Fruit fly (Drosophila melanogaster) whole organism, embryonic: ENCODE results near the gene nudC.
A peak's percentile ranks its signal among the peaks of the same experiment; 100 is the strongest.

Source experiments
- BEAF-32 ChIP-seq: fragments of 200-800 bp; sonication (Bioruptor generic); optimal IDR thresholded peaks from 3 replicates; lab custom pipeline; 2017; ENCODE audit warnings: missing biosample characterization, missing genetic modification characterization, mild to moderate bottlenecking, moderate library complexity, missing genetic modification reagents
- Blimp-1 ChIP-seq: fragments of 200-800 bp; sonication (Bioruptor generic); optimal IDR thresholded peaks from 3 replicates; lab custom pipeline; 2018; ENCODE audit warnings: missing biosample characterization, missing genetic modification characterization, mild to moderate bottlenecking, moderate library complexity, missing genetic modification reagents
- C15 ChIP-seq: fragments of 200-800 bp; sonication (Bioruptor generic); IDR thresholded peaks from 3 replicates; pipeline ENCODE4 v1.3.6; 2022; ENCODE audit warnings: missing biosample characterization, missing genetic modification characterization
- CG10431 ChIP-seq: fragments of 200-800 bp; sonication (Bioruptor generic); optimal IDR thresholded peaks from 3 replicates; lab custom pipeline; 2018; ENCODE audit warnings: missing biosample characterization, mild to moderate bottlenecking, missing genetic modification characterization
- CG12769 ChIP-seq: fragments of 200-800 bp; sonication (Bioruptor generic); optimal IDR thresholded peaks from 2 replicates; lab custom pipeline; 2019; ENCODE audit warnings: missing biosample characterization, mild to moderate bottlenecking, missing genetic modification characterization, moderate library complexity
- CG1602 ChIP-seq: fragments of 200-800 bp; sonication (Bioruptor generic); optimal IDR thresholded peaks from 3 replicates; lab custom pipeline; 2016; ENCODE audit warnings: missing biosample characterization, missing genetic modification characterization
- CG16779 ChIP-seq: fragments of 200-800 bp; sonication (Bioruptor generic); IDR thresholded peaks from 2 replicates; pipeline ENCODE4 v1.3.6; 2022; ENCODE audit warnings: missing biosample characterization, missing genetic modification characterization
- CG1832 ChIP-seq: fragments of 200-800 bp; sonication (Bioruptor generic); optimal IDR thresholded peaks from 2 replicates; lab custom pipeline; 2017; ENCODE audit warnings: missing biosample characterization, mild to moderate bottlenecking, missing genetic modification characterization, inconsistent platforms
- CG34224 ChIP-seq: fragments of 200-800 bp; sonication (Bioruptor generic); IDR thresholded peaks from 3 replicates; pipeline ENCODE4 v1.3.6; 2022; ENCODE audit warnings: missing biosample characterization, missing genetic modification characterization; ENCODE audit not compliant: partially characterized antibody
- CG4360 ChIP-seq: fragments of 200-800 bp; sonication (Bioruptor generic); IDR thresholded peaks from 2 replicates; pipeline ENCODE4 v1.3.6; 2022; ENCODE audit warnings: missing biosample characterization, missing genetic modification characterization
- CG5953 ChIP-seq: fragments of 200-800 bp; sonication (Bioruptor generic); IDR thresholded peaks from 2 replicates; pipeline ENCODE4 v1.3.6; 2022; ENCODE audit warnings: missing biosample characterization, missing genetic modification characterization
- CG6765 ChIP-seq: fragments of 200-800 bp; sonication (Bioruptor generic); optimal IDR thresholded peaks from 3 replicates; lab custom pipeline; 2017; ENCODE audit warnings: missing biosample characterization, mild to moderate bottlenecking, missing genetic modification characterization
- CG7271 ChIP-seq: fragments of 200-800 bp; sonication (Bioruptor generic); optimal IDR thresholded peaks from 2 replicates; lab custom pipeline; 2018; ENCODE audit warnings: missing biosample characterization, mild to moderate bottlenecking, missing genetic modification characterization, moderate library complexity
- CG7928 ChIP-seq: fragments of 200-800 bp; sonication (Bioruptor generic); optimal IDR thresholded peaks from 2 replicates; lab custom pipeline; 2017; ENCODE audit warnings: missing biosample characterization, mild to moderate bottlenecking, missing genetic modification characterization
- CG8089 ChIP-seq: fragments of 200-800 bp; sonication (Bioruptor generic); optimal IDR thresholded peaks from 3 replicates; lab custom pipeline; 2016; ENCODE audit warnings: missing biosample characterization, missing genetic modification characterization
- CG8290 ChIP-seq, 3 experiments: fragments of 200-800 bp; sonication (Bioruptor generic); optimal IDR thresholded peaks; 2 replicates each; lab custom pipeline; 2016 to 2019; ENCODE audit warnings: missing biosample characterization in 3 of 3, missing genetic modification characterization in 3 of 3, mild to moderate bottlenecking in 2 of 3, moderate library complexity in 1 of 3
- CG9727 ChIP-seq: fragments of 200-800 bp; sonication (Bioruptor generic); optimal IDR thresholded peaks from 3 replicates; lab custom pipeline; 2017; ENCODE audit warnings: missing biosample characterization, mild to moderate bottlenecking, missing genetic modification characterization
- CG9932 ChIP-seq: fragments of 200-800 bp; sonication (Bioruptor generic); IDR thresholded peaks from 2 replicates; pipeline ENCODE4 v1.3.6; 2022; ENCODE audit warnings: missing biosample characterization, missing genetic modification characterization
- Dad ChIP-seq: fragments of 200-800 bp; sonication (Bioruptor generic); optimal IDR thresholded peaks from 3 replicates; lab custom pipeline; 2016; ENCODE audit warnings: missing biosample characterization, missing genetic modification characterization
- Dip2 ChIP-seq: fragments of 200-800 bp; sonication (Bioruptor generic); IDR thresholded peaks from 2 replicates; pipeline ENCODE4 v1.3.6; 2022; ENCODE audit warnings: missing biosample characterization, missing genetic modification characterization
- Eip74EF ChIP-seq, 2 experiments: fragments of 200-800 bp in 1 of 2; fragments of >200 bp in 1 of 2; sonication (Bioruptor generic) in 1 of 2; optimal IDR thresholded peaks; 2 replicates each; lab custom pipeline; 2017 to 2019; ENCODE audit warnings: missing biosample characterization in 2 of 2, missing genetic modification characterization in 2 of 2, mild to moderate bottlenecking in 1 of 2, moderate library complexity in 1 of 2
- Ets65A ChIP-seq: fragments of 200-800 bp; sonication (Bioruptor generic); peaks from one replicate; lab custom pipeline; 2016; ENCODE audit warnings: missing biosample characterization, missing genetic modification characterization
- H15 ChIP-seq: fragments of 200-800 bp; sonication (Bioruptor generic); IDR thresholded peaks from 3 replicates; pipeline ENCODE4 v1.3.6; 2022; ENCODE audit warnings: missing biosample characterization, missing genetic modification characterization
- Hr78 ChIP-seq, 2 experiments: fragments of 200-800 bp in 1 of 2; fragments of >200 bp in 1 of 2; sonication (Bioruptor generic) in 1 of 2; optimal IDR thresholded peaks; 2 replicates each; lab custom pipeline; 2017 to 2019; ENCODE audit warnings: missing biosample characterization in 2 of 2, missing genetic modification characterization in 2 of 2, mild to moderate bottlenecking in 1 of 2, moderate library complexity in 1 of 2
- Trl ChIP-seq, 3 experiments: fragments of >200 bp in 2 of 3; fragments of 200-800 bp in 1 of 3; sonication (Bioruptor generic) in 1 of 3; optimal IDR thresholded peaks; 2 replicates in 1 of 3; 3 replicates in 2 of 3; lab custom pipeline; 2016 to 2017; ENCODE audit warnings: missing biosample characterization in 1 of 3, missing genetic modification characterization in 1 of 3
- amos ChIP-seq: fragments of 200-800 bp; sonication (Bioruptor generic); IDR thresholded peaks from 2 replicates; pipeline ENCODE4 v1.3.6; 2022; ENCODE audit warnings: missing biosample characterization, missing genetic modification characterization; ENCODE audit not compliant: partially characterized antibody
- bab2 ChIP-seq: fragments of 200-800 bp; sonication (Bioruptor generic); optimal IDR thresholded peaks from 2 replicates; lab custom pipeline; 2016; ENCODE audit warnings: missing biosample characterization, missing genetic modification characterization
- bsh ChIP-seq, 2 experiments: fragments of 200-800 bp; sonication (Bioruptor generic); optimal IDR thresholded peaks; 2 replicates each; lab custom pipeline; 2017 to 2018; ENCODE audit warnings: mild to moderate bottlenecking in 2 of 2, missing biosample characterization in 2 of 2, missing genetic modification characterization in 2 of 2, moderate library complexity in 1 of 2
- btn ChIP-seq: fragments of 200-800 bp; sonication (Bioruptor generic); optimal IDR thresholded peaks from 2 replicates; lab custom pipeline; 2016; ENCODE audit warnings: missing biosample characterization, missing genetic modification characterization
- caup ChIP-seq: fragments of 200-800 bp; sonication (Bioruptor generic); optimal IDR thresholded peaks from 3 replicates; lab custom pipeline; 2017; ENCODE audit warnings: missing biosample characterization, mild to moderate bottlenecking, missing genetic modification characterization, moderate library complexity; ENCODE audit not compliant: severe bottlenecking
- chm ChIP-seq: fragments of 200-800 bp; sonication (Bioruptor generic); IDR thresholded peaks from 2 replicates; pipeline ENCODE4 v1.3.6; 2022; ENCODE audit warnings: missing biosample characterization, missing genetic modification characterization
- crc ChIP-seq: fragments of 200-800 bp; sonication (Bioruptor generic); optimal IDR thresholded peaks from 2 replicates; lab custom pipeline; 2016; ENCODE audit warnings: missing biosample characterization, missing genetic modification characterization
- en ChIP-seq: fragments of 200-800 bp; sonication (Bioruptor generic); optimal IDR thresholded peaks from 2 replicates; lab custom pipeline; 2016; ENCODE audit warnings: missing biosample characterization, missing genetic modification characterization
- eve ChIP-seq, 2 experiments: fragments of >200 bp; optimal IDR thresholded peaks; 2 replicates each; lab custom pipeline; 2017; ENCODE audit warnings: missing biosample characterization in 2 of 2, missing genetic modification characterization in 2 of 2
- eyg ChIP-seq: fragments of 200-800 bp; sonication (Bioruptor generic); optimal IDR thresholded peaks from 3 replicates; lab custom pipeline; 2016; ENCODE audit warnings: missing biosample characterization, missing genetic modification characterization
- ftz-f1 ChIP-seq: fragments of 200-800 bp; sonication (Bioruptor generic); optimal IDR thresholded peaks from 2 replicates; lab custom pipeline; 2016; ENCODE audit warnings: missing biosample characterization, missing genetic modification characterization
- fu2 ChIP-seq: fragments of 200-800 bp; sonication (Bioruptor generic); optimal IDR thresholded peaks from 2 replicates; lab custom pipeline; 2016; ENCODE audit warnings: missing biosample characterization, missing genetic modification characterization
- gsb-n ChIP-seq: fragments of 200-800 bp; sonication (Bioruptor generic); optimal IDR thresholded peaks from 3 replicates; lab custom pipeline; 2018; ENCODE audit warnings: missing biosample characterization, mild to moderate bottlenecking, missing genetic modification characterization
- hth ChIP-seq: fragments of >200 bp; optimal IDR thresholded peaks from 2 replicates; lab custom pipeline; 2017; ENCODE audit warnings: inconsistent platforms
- jing ChIP-seq: fragments of 200-800 bp; sonication (Bioruptor generic); optimal IDR thresholded peaks from 2 replicates; lab custom pipeline; 2018; ENCODE audit warnings: missing biosample characterization, mild to moderate bottlenecking, missing genetic modification characterization
- kah ChIP-seq: fragments of 200-800 bp; sonication (Bioruptor generic); optimal IDR thresholded peaks from 2 replicates; lab custom pipeline; 2018; ENCODE audit warnings: missing biosample characterization, mild to moderate bottlenecking, missing genetic modification characterization
- ken ChIP-seq: fragments of 200-800 bp; sonication (Bioruptor generic); IDR thresholded peaks from 3 replicates; pipeline ENCODE4 v1.3.6; 2022; ENCODE audit warnings: missing biosample characterization, missing genetic modification characterization
- kni ChIP-seq: fragments of 200-800 bp; sonication (Bioruptor generic); optimal IDR thresholded peaks from 3 replicates; lab custom pipeline; 2017; ENCODE audit warnings: mild to moderate bottlenecking, missing biosample characterization, missing genetic modification reagents, missing genetic modification characterization
- mld ChIP-seq: fragments of 200-800 bp; sonication (Bioruptor generic); IDR thresholded peaks from 3 replicates; pipeline ENCODE4 v1.3.6; 2022; ENCODE audit warnings: missing biosample characterization, missing genetic modification characterization; ENCODE audit not compliant: partially characterized antibody
- nerfin-2 ChIP-seq: fragments of 200-800 bp; sonication (Bioruptor generic); IDR thresholded peaks from 2 replicates; pipeline ENCODE4 v1.3.6; 2022; ENCODE audit warnings: missing biosample characterization, missing genetic modification characterization; ENCODE audit not compliant: partially characterized antibody
- oc ChIP-seq: fragments of 200-800 bp; sonication (Bioruptor generic); optimal IDR thresholded peaks from 2 replicates; lab custom pipeline; 2018; ENCODE audit warnings: missing biosample characterization, mild to moderate bottlenecking, missing genetic modification characterization, moderate library complexity
- sqz ChIP-seq: fragments of 200-800 bp; sonication (Bioruptor generic); optimal IDR thresholded peaks from 3 replicates; lab custom pipeline; 2018; ENCODE audit warnings: missing biosample characterization, mild to moderate bottlenecking, missing genetic modification characterization
- vvl ChIP-seq: fragments of 200-800 bp; sonication (Bioruptor generic); IDR thresholded peaks from 2 replicates; pipeline ENCODE4 v1.3.6; 2022; ENCODE audit warnings: missing biosample characterization, missing genetic modification characterization

The nudC gene

DNA sequence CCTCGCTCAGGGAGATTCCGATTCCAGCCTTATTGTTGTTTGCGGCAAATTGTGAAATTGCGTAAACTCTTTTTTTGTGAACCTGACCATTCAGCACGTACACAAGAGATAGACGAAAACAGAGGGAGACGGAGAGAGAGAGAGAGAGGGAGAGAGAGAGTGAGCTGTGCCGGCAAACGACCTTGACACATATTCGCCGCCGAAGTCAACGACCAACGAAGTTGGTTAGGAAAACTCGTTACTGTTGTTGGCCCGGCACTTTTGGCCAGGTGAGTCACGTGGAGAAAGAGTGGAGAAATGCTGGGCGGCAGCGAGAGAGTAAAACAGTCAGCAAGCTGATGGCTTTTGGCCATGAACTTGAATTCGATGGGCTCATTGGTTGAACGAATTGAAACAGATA, 25.2 kb downstream of the nudC start:
- TF ChIP-seq CG1832 (GFP tag; lab: Kevin White, UChicago) (peak; percentile 29), CG9932 (no peak), CG12769 (tag; lab: Kevin White, UChicago) (peak; percentile 35), Ets65A (peak; percentile 87), Blimp-1 (GFP tag; lab: Kevin White, UChicago) (peak; percentile 59), oc (tag; lab: Kevin White, UChicago) (peak; percentile 37), ken (0 out of 3 replicates have a peak, but pooled peaks have one; percentile 15), CG8089 (GFP tag; lab: Kevin White, UChicago) (no peak), Dad (GFP tag; lab: Kevin White, UChicago) (no peak), bab2 (GFP tag; lab: Kevin White, UChicago) (no peak), sqz (GFP tag; lab: Kevin White, UChicago) (peak; percentile 18), ftz-f1 (GFP tag; lab: Kevin White, UChicago) (peak; percentile 44), Trl (optimal IDR thresholded peaks at IDR 0.05; lab: Kevin White, UChicago) (peak; percentile 10 to 40), Trl (GFP tag; optimal IDR thresholded peaks at IDR 0.05; lab: Kevin White, UChicago) (no peak), Hr78 (GFP tag; optimal IDR thresholded peaks at IDR 0.05; lab: Kevin White, UChicago) (peak in 1 of 2 experiments; percentile 11), CG7928 (no peak), gsb-n (tag; lab: Kevin White, UChicago) (peak; percentile 18), vvl (GFP tag; lab: Robert Waterston, UW) (0 out of 2 replicates have a peak, but pooled peaks have one; percentile 7)

DNA sequence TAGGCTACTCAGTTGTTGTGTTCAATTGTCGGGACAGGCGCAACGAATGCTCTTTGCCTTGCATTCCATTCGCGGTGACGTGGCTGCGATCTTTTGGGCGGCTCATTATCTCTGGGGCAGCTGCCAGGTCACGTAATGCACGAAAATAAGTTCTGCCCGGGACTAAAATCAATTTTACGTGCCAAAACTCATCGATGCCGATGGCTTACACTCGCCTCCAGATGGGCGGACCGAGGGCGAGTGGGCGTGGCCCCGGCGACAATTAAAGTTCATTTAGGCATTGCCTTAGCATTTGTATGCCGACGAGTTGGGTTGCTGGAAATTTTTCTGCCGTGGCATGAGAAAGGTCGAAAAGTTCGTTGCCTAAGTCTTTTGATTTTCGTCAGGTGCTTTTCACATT, 31.9 kb downstream of the nudC start:
- TF ChIP-seq eyg (GFP tag; lab: Kevin White, UChicago) (no peak), C15 (GFP tag; lab: Robert Waterston, UW) (no peak), H15 (no peak), btn (GFP tag; lab: Kevin White, UChicago) (no peak), BEAF-32 (no peak), eve (GFP tag; optimal IDR thresholded peaks at IDR 0.05; lab: Kevin White, UChicago) (no peak), nerfin-2 (GFP tag; lab: Robert Waterston, UW) (no peak), CG10431 (no peak), CG5953 (no peak), CG34224 (GFP tag; lab: Robert Waterston, UW) (no peak), hth (lab: Kevin White, UChicago) (no peak), jing (GFP tag; lab: Kevin White, UChicago) (no peak), Hr78 (GFP tag; optimal IDR thresholded peaks at IDR 0.05; lab: Kevin White, UChicago) (peak in 1 of 2 experiments; percentile 62), CG7271 (no peak), en (GFP tag; lab: Kevin White, UChicago) (no peak), CG1602 (GFP tag; lab: Kevin White, UChicago) (no peak), vvl (GFP tag; lab: Robert Waterston, UW) (0 out of 2 replicates have a peak, but pooled peaks have one; percentile 54), CG8290 (GFP tag; optimal IDR thresholded peaks at IDR 0.05; lab: Kevin White, UChicago) (no peak), CG8290 (tag; optimal IDR thresholded peaks at IDR 0.05; lab: Kevin White, UChicago) (no peak), CG6765 (GFP tag; lab: Kevin White, UChicago) (no peak), CG4360 (GFP tag; lab: Robert Waterston, UW) (no peak), kah (GFP tag; lab: Kevin White, UChicago) (no peak), kni (GFP tag; lab: Kevin White, UChicago) (peak; percentile 35), Eip74EF (GFP tag; optimal IDR thresholded peaks at IDR 0.05; lab: Kevin White, UChicago) (peak in 1 of 2 experiments; percentile 17), fu2 (no peak), caup (GFP tag; lab: Kevin White, UChicago) (no peak), amos (GFP tag; lab: Robert Waterston, UW) (no peak), mld (no peak), chm (GFP tag; lab: Robert Waterston, UW) (no peak), CG16779 (GFP tag; lab: Robert Waterston, UW) (no peak), CG9727 (GFP tag; lab: Kevin White, UChicago) (no peak), crc (GFP tag; lab: Kevin White, UChicago) (no peak), Dip2 (no peak), bsh (GFP tag; optimal IDR thresholded peaks at IDR 0.05; lab: Kevin White, UChicago) (no peak)
